Worm (Caenorhabditis elegans) whole organism, late embryonic: ENCODE measurements around the gene K03B8.8.

Source experiments
- C08G9.2 ChIP-seq: sonication (generic microtip); optimal IDR thresholded peaks from 2 replicates; lab custom pipeline; 2016; ENCODE audit warnings: mild to moderate bottlenecking, missing genetic modification characterization, moderate library complexity, missing compliant biosample characterization
- F13H6.1 ChIP-seq: sonication (generic microtip); optimal IDR thresholded peaks from 2 replicates; lab custom pipeline; 2016; ENCODE audit warnings: missing genetic modification characterization, missing compliant biosample characterization
- K02D7.2 ChIP-seq: sonication (generic microtip); optimal IDR thresholded peaks from 2 replicates; lab custom pipeline; 2017; ENCODE audit warnings: mild to moderate bottlenecking, missing genetic modification characterization, missing compliant biosample characterization
- Y22D7AL.16 ChIP-seq: sonication (generic microtip); optimal IDR thresholded peaks from 2 replicates; lab custom pipeline; 2016; ENCODE audit warnings: missing genetic modification characterization, missing compliant biosample characterization
- ama-1 ChIP-seq: fragments of 150-350 bp; optimal IDR thresholded peaks from 2 replicates; lab custom pipeline; 2014
- ceh-31 ChIP-seq: sonication (generic microtip); optimal IDR thresholded peaks from 2 replicates; lab custom pipeline; 2016; ENCODE audit warnings: missing genetic modification characterization, missing compliant biosample characterization
- ceh-34 ChIP-seq: sonication (generic microtip); optimal IDR thresholded peaks from 2 replicates; lab custom pipeline; 2016; ENCODE audit warnings: mild to moderate bottlenecking, missing genetic modification characterization, missing compliant biosample characterization
- che-1 ChIP-seq: sonication (generic microtip); optimal IDR thresholded peaks from 2 replicates; lab custom pipeline; 2016; ENCODE audit warnings: mild to moderate bottlenecking, missing genetic modification characterization, missing compliant biosample characterization
- dmd-4 ChIP-seq: sonication (generic microtip); optimal IDR thresholded peaks from 2 replicates; lab custom pipeline; 2016; ENCODE audit warnings: borderline replicate concordance, missing genetic modification characterization, missing compliant biosample characterization
- elt-4 ChIP-seq: sonication (generic microtip); optimal IDR thresholded peaks from 2 replicates; lab custom pipeline; 2016; ENCODE audit warnings: missing genetic modification characterization, missing compliant biosample characterization
- fax-1 ChIP-seq: sonication (generic microtip); optimal IDR thresholded peaks from 2 replicates; lab custom pipeline; 2016; ENCODE audit warnings: missing genotype, missing genetic modification characterization, missing compliant biosample characterization
- fkh-6 ChIP-seq: sonication (generic microtip); optimal IDR thresholded peaks from 2 replicates; lab custom pipeline; 2016; ENCODE audit warnings: missing genetic modification characterization, missing compliant biosample characterization
- hlh-15 ChIP-seq: sonication (generic microtip); optimal IDR thresholded peaks from 2 replicates; lab custom pipeline; 2016; ENCODE audit warnings: missing genetic modification characterization, missing compliant biosample characterization
- hlh-30 ChIP-seq: sonication (generic microtip); optimal IDR thresholded peaks from 2 replicates; lab custom pipeline; 2017; ENCODE audit warnings: antibody characterized with exemption, missing genetic modification characterization, missing compliant biosample characterization; ENCODE audit not compliant: insufficient read depth
- hlh-6 ChIP-seq: sonication (generic microtip); optimal IDR thresholded peaks from 2 replicates; lab custom pipeline; 2016; ENCODE audit warnings: missing genotype, missing genetic modification characterization, missing compliant biosample characterization
- hlh-8 ChIP-seq: sonication (generic microtip); optimal IDR thresholded peaks from 2 replicates; lab custom pipeline; 2016; ENCODE audit warnings: missing genotype, missing genetic modification characterization, missing compliant biosample characterization
- lim-6 ChIP-seq: sonication (generic microtip); optimal IDR thresholded peaks from 2 replicates; lab custom pipeline; 2016; ENCODE audit warnings: missing genetic modification characterization, missing compliant biosample characterization
- madf-2 ChIP-seq: sonication (generic microtip); optimal IDR thresholded peaks from 2 replicates; lab custom pipeline; 2017; ENCODE audit warnings: missing genetic modification characterization, missing compliant biosample characterization
- mec-3 ChIP-seq: sonication (generic microtip); optimal IDR thresholded peaks from 2 replicates; lab custom pipeline; 2016; ENCODE audit warnings: borderline replicate concordance, missing genetic modification characterization, missing compliant biosample characterization
- nfya-1 ChIP-seq: sonication (generic microtip); optimal IDR thresholded peaks from 2 replicates; lab custom pipeline; 2017; ENCODE audit warnings: missing genetic modification characterization, mild to moderate bottlenecking, missing compliant biosample characterization, antibody characterized with exemption, moderate library complexity
- nhr-11 ChIP-seq: fragments of 150-350 bp; optimal IDR thresholded peaks from 2 replicates; lab custom pipeline; 2014; ENCODE audit warnings: missing biosample characterization, missing genetic modification characterization
- nhr-232 ChIP-seq: sonication (generic microtip); optimal IDR thresholded peaks from 2 replicates; lab custom pipeline; 2016; ENCODE audit warnings: missing genetic modification characterization, missing compliant biosample characterization
- npax-4 ChIP-seq: sonication (generic microtip); optimal IDR thresholded peaks from 2 replicates; lab custom pipeline; 2016; ENCODE audit warnings: missing genetic modification characterization, missing compliant biosample characterization
- pag-3 ChIP-seq: sonication (generic microtip); optimal IDR thresholded peaks from 2 replicates; lab custom pipeline; 2016; ENCODE audit warnings: missing compliant biosample characterization, missing genetic modification characterization, borderline replicate concordance
- pax-1 ChIP-seq: fragments of 150-350 bp; optimal IDR thresholded peaks from 2 replicates; lab custom pipeline; 2014; ENCODE audit warnings: missing biosample characterization, missing genetic modification characterization
- pha-2 ChIP-seq: sonication (generic microtip); optimal IDR thresholded peaks from 2 replicates; lab custom pipeline; 2017; ENCODE audit warnings: mild to moderate bottlenecking, missing genetic modification characterization, missing compliant biosample characterization
- pqm-1 ChIP-seq: sonication (generic microtip); optimal IDR thresholded peaks from 2 replicates; lab custom pipeline; 2016; ENCODE audit warnings: missing genetic modification characterization, missing compliant biosample characterization
- pros-1 ChIP-seq: fragments of 150-350 bp; optimal IDR thresholded peaks from 2 replicates; lab custom pipeline; 2014; ENCODE audit warnings: missing biosample characterization, missing genetic modification reagents, missing genetic modification characterization
- ref-2 ChIP-seq: sonication (generic microtip); optimal IDR thresholded peaks from 2 replicates; lab custom pipeline; 2016; ENCODE audit warnings: missing genetic modification characterization, missing compliant biosample characterization
- rnt-1 ChIP-seq: sonication (generic microtip); optimal IDR thresholded peaks from 2 replicates; lab custom pipeline; 2016; ENCODE audit warnings: missing genetic modification characterization, missing compliant biosample characterization
- sox-4 ChIP-seq: sonication (generic microtip); optimal IDR thresholded peaks from 2 replicates; lab custom pipeline; 2017; ENCODE audit warnings: mild to moderate bottlenecking, missing genetic modification characterization, inconsistent platforms, missing compliant biosample characterization
- ttx-3 ChIP-seq: sonication (generic microtip); optimal IDR thresholded peaks from 2 replicates; lab custom pipeline; 2016; ENCODE audit warnings: missing genetic modification reagents, missing genetic modification characterization, missing compliant biosample characterization
- unc-42 ChIP-seq: sonication (generic microtip); optimal IDR thresholded peaks from 2 replicates; lab custom pipeline; 2016; ENCODE audit warnings: missing genotype, missing genetic modification characterization, missing compliant biosample characterization
- unc-55 ChIP-seq: sonication (generic microtip); optimal IDR thresholded peaks from 2 replicates; lab custom pipeline; 2017; ENCODE audit warnings: missing biosample characterization, missing genetic modification reagents, missing genetic modification characterization
- zip-5 ChIP-seq: sonication (generic microtip); optimal IDR thresholded peaks from 2 replicates; lab custom pipeline; 2016; ENCODE audit warnings: missing genetic modification characterization, missing compliant biosample characterization

K03B8.8 gene

DNA sequence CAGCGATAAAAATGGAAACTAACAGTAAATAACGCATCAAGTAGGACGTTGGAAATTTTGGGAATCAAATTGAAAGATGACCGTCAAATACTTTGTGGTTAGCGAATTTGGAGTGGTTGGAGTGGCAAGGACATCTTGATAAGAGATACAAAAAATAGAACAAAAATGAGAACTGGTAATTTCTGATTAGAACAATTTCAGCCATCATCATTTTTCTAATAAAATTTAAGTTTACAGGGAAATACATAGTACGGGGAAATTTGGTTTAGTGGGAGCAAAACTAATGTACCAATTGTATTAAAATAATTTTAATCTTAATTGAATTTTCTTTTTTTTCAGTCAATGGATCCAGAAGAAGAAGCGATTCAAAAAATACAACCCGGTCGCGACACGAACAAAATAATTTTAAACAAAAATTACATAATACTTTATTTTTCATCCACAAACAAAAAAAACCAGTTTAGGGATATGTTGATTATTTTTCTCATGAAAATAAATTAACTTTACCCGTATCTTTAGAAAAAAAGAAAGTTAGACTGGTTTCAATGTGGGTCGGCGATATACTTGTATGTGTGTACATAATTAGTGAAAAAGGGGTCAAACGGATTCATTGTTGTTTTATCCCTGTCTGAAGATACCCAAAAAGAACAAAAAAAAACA is at the start of gene K03B8.8, which contains the start of gene grl-3:
Gene K03B8.8 (minus strand): TSS at position 101 of the 660 bp plus-strand sequence.
Gene grl-3 (plus strand): TSS at position 610 of the 660 bp plus-strand sequence.
- no peak for TF ChIP-seq ceh-31 (tag; lab: Kevin White, UChicago)
- TF ChIP-seq nfya-1 (tag; lab: Kevin White, UChicago), result no peak
- TF ChIP-seq sox-4 (tag; lab: Kevin White, UChicago), result no peak
- TF ChIP-seq fax-1 (tag; lab: Kevin White, UChicago), result no peak
- TF ChIP-seq pqm-1 (tag; lab: Kevin White, UChicago), result no peak
- TF ChIP-seq F13H6.1, result no peak
- TF ChIP-seq ttx-3 (tag; lab: Kevin White, UChicago), result no peak
- no peak for TF ChIP-seq dmd-4 (tag; lab: Kevin White, UChicago)
- no peak for TF ChIP-seq che-1 (tag; lab: Kevin White, UChicago)
- no peak for TF ChIP-seq hlh-6
- no peak for TF ChIP-seq rnt-1 (tag; lab: Kevin White, UChicago)
- no peak for TF ChIP-seq ref-2 (tag; lab: Kevin White, UChicago)
- no peak for TF ChIP-seq lim-6 (tag; lab: Kevin White, UChicago)
- TF ChIP-seq pros-1 (tag; lab: Kevin White, UChicago), result no peak
- TF ChIP-seq unc-55 (GFP tag; lab: Kevin White, UChicago), result no peak
- no peak for TF ChIP-seq K02D7.2 (tag; lab: Kevin White, UChicago)
- no peak for TF ChIP-seq npax-4 (tag; lab: Kevin White, UChicago)
- TF ChIP-seq zip-5, result no peak
- TF ChIP-seq elt-4 (tag; lab: Kevin White, UChicago), result no peak
- no peak for TF ChIP-seq hlh-30 (tag; lab: Kevin White, UChicago)

DNA sequence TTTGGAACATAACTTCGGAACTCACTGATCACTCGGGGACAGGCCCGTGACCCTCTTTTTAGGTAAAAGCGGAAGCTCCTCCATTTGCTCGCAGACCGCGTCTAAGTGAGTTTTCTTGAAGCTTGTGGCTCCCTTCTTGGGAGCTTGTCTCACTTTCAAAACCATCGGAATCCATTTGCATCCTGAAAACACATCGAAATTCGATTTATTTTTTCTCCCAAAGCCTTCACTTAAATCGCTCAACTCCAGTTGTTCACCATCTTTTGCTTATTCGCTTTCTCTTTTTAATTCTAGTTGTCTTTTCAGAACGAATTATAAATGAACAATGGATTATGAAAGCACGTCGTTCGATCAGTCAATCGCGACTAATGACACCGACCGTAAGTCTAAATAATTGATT is 48.5 kb upstream of the K03B8.8 start, which contains the start of gene T11F9.1:
Gene T11F9.1 (plus strand): TSS at position 301 of the 400 bp plus-strand sequence.
- no peak for TF ChIP-seq ttx-3 (tag; lab: Kevin White, UChicago)
- TF ChIP-seq fax-1 (tag; lab: Kevin White, UChicago), result no peak
- TF ChIP-seq sox-4 (tag; lab: Kevin White, UChicago), result no peak
- TF ChIP-seq hlh-15 (tag; lab: Kevin White, UChicago), result no peak
- TF ChIP-seq ceh-34 (tag; lab: Kevin White, UChicago), result no peak
- TF ChIP-seq ama-1 (lab: Kevin White, UChicago), result no peak
- TF ChIP-seq nhr-232, result no peak
- no peak for TF ChIP-seq pax-1 (tag; lab: Kevin White, UChicago)
- no peak for TF ChIP-seq pag-3

DNA sequence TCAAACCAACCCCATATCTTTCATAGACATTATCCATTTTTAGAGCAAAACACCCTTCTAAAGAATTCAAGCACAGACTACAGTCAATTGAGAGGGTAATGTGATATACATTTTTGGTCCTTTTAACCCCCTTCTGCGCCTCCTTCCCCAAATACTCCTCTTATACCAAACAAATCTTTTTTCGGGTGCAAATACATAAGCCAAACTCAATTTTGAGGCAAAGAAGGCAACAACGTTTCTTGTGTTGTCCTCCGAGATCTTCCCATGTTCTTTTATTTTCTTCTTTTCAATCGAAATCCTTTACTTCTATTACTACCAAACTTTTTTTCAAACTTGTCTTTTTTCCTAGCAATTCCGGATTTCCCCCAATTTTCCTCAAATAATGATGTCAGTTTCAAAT is 44.1 kb upstream of the K03B8.8 start:
- TF ChIP-seq madf-2 (tag; lab: Kevin White, UChicago) (no peak), fax-1 (tag; lab: Kevin White, UChicago) (no peak), fkh-6 (tag; lab: Kevin White, UChicago) (no peak), unc-42 (peak; percentile 61)

DNA sequence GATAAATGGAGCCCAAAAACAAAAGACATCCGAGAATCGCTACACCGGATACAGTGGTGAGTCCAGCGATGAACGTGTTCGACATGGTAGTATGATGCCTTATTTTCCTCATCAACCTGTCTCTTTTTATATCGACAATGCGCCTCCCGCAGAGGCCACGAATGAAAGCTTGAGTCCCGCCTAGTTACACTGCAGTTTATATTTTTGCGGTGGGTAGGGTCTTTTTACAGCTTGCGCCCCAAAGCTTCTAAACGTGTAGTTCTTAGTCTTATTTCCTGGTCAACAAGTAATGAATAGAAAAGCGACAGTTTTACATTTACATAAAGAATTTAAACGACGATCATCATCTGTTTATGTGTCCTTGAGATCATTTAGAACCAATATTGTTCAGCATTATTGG is 39.5 kb upstream of the K03B8.8 start, which contains the start of gene col-156:
Gene col-156 (minus strand): TSS at position 101 of the 400 bp plus-strand sequence.
- TF ChIP-seq unc-42 (no peak), hlh-15 (tag; lab: Kevin White, UChicago) (no peak), F13H6.1 (no peak), npax-4 (tag; lab: Kevin White, UChicago) (no peak)
- TF ChIP-seq, all 69 proteins: peak for 0

DNA sequence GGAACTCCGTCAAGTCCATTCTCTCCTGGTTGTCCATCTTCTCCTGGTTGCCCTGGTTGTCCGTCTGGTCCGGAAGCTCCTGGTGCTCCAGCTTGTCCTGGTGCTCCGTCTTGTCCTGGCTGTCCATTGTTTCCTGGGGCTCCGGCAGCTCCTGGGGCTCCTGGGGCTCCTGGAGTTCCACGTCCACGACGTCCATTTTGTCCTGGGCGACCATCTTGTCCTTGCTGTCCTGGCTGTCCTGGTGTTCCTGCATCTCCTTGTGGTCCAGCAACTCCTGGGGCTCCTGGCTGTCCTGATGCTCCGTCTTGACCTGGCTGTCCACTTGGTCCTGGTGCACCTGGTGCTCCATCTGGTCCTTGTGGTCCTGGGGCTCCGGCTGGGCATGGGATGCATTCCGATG is 38.6 kb upstream of the K03B8.8 start:
- TF ChIP-seq Y22D7AL.16 (peak; percentile 13), pag-3 (peak; percentile 6), hlh-6 (peak; percentile 46), nhr-11 (tag; lab: Kevin White, UChicago) (no peak)

DNA sequence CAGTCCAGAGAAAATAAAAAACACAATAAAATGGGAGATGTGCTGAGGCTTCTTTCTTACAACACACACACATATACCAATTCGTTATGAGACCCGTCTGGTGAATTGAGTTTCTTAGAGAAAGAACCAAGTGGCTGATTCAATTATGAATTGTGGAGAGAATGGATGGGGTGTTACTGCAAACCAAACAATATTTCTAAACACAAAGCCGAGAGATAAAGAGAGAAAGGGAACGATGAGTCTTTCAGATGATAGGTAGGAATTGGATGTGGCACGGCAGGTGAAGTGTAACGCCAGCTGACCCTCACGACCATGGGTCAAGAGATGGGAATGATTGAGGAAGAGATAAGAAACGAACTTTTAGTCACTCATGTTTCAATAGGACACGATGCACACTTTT is 35.5 kb upstream of the K03B8.8 start, which contains the start of gene mig-17:
Gene mig-17 (plus strand): TSS at position 389 of the 400 bp plus-strand sequence.
- TF ChIP-seq mec-3 (tag; lab: Kevin White, UChicago) (no peak), unc-42 (peak; percentile 85), pha-2 (tag; lab: Kevin White, UChicago) (no peak), hlh-8 (tag; lab: Kevin White, UChicago) (no peak), ceh-31 (tag; lab: Kevin White, UChicago) (no peak), unc-55 (GFP tag; lab: Kevin White, UChicago) (peak; percentile 36), F13H6.1 (no peak), C08G9.2 (tag; lab: Kevin White, UChicago) (no peak)
